Worm (Caenorhabditis elegans) whole organism, L3 larva: Measurements from ENCODE around the gene eak-3.

ENCODE experiments used
- R02D3.7 ChIP-seq: fragments of 150-350 bp; optimal IDR thresholded peaks from 2 replicates; lab custom pipeline; 2014; ENCODE audit warnings: missing biosample characterization, missing genetic modification characterization
- ZK546.5 ChIP-seq: sonication (generic microtip); optimal IDR thresholded peaks from 2 replicates; lab custom pipeline; 2017; ENCODE audit warnings: missing biosample characterization, missing genetic modification characterization
- ama-1 ChIP-seq: fragments of 150-350 bp; optimal IDR thresholded peaks from 2 replicates; lab custom pipeline; 2018
- ceh-16 ChIP-seq: sonication (generic microtip); optimal IDR thresholded peaks from 2 replicates; lab custom pipeline; 2017; ENCODE audit warnings: missing biosample characterization, missing genetic modification characterization
- ceh-28 ChIP-seq: fragments of 150-350 bp; optimal IDR thresholded peaks from 2 replicates; lab custom pipeline; 2014; ENCODE audit warnings: missing biosample characterization, missing genetic modification reagents, missing genetic modification characterization
- ceh-82 ChIP-seq: fragments of 150-350 bp; optimal IDR thresholded peaks from 2 replicates; lab custom pipeline; 2014; ENCODE audit warnings: missing biosample characterization, missing genetic modification characterization
- egl-27 ChIP-seq: sonication (generic microtip); optimal IDR thresholded peaks from 4 replicates; lab custom pipeline; 2017; ENCODE audit warnings: missing biosample characterization, missing genetic modification reagents, missing genetic modification characterization
- egl-5 ChIP-seq: fragments of 150-350 bp; optimal IDR thresholded peaks from 2 replicates; lab custom pipeline; 2017; ENCODE audit warnings: missing biosample characterization, missing genetic modification reagents, missing genetic modification characterization, inconsistent platforms
- elt-2 ChIP-seq: sonication (generic microtip); optimal IDR thresholded peaks from 2 replicates; lab custom pipeline; 2016; ENCODE audit warnings: missing genetic modification reagents, mild to moderate bottlenecking, missing genetic modification characterization, missing compliant biosample characterization
- elt-3 ChIP-seq, 3 experiments: fragments of 150-350 bp in 1 of 3; sonication (generic microtip) in 2 of 3; optimal IDR thresholded peaks; 2 replicates in 2 of 3; 4 replicates in 1 of 3; lab custom pipeline; 2014 to 2017; ENCODE audit warnings: missing biosample characterization in 3 of 3, missing genetic modification characterization in 3 of 3
- eor-1 ChIP-seq, 2 experiments: fragments of 150-350 bp; optimal IDR thresholded peaks; 2 replicates each; lab custom pipeline; 2014 to 2018; ENCODE audit warnings: missing biosample characterization in 2 of 2, missing genetic modification characterization in 2 of 2
- fkh-2 ChIP-seq: fragments of 150-350 bp; optimal IDR thresholded peaks from 2 replicates; lab custom pipeline; 2014; ENCODE audit warnings: missing biosample characterization, missing genetic modification reagents, missing genetic modification characterization
- hmg-11 ChIP-seq: sonication (generic microtip); optimal IDR thresholded peaks from 2 replicates; lab custom pipeline; 2016; ENCODE audit warnings: missing genetic modification characterization, missing compliant biosample characterization
- jun-1 ChIP-seq: fragments of 150-350 bp; optimal IDR thresholded peaks from 2 replicates; lab custom pipeline; 2014; ENCODE audit warnings: missing biosample characterization, missing genetic modification reagents, missing genetic modification characterization
- lin-15B ChIP-seq: fragments of 150-350 bp; optimal IDR thresholded peaks from 2 replicates; lab custom pipeline; 2014; ENCODE audit warnings: missing biosample characterization, missing genetic modification characterization
- lin-39 ChIP-seq: fragments of 150-350 bp; optimal IDR thresholded peaks from 2 replicates; lab custom pipeline; 2018; ENCODE audit warnings: missing biosample characterization, missing genetic modification reagents, missing genetic modification characterization
- lsy-12 ChIP-seq: sonication (generic microtip); optimal IDR thresholded peaks from 2 replicates; lab custom pipeline; 2016; ENCODE audit warnings: mild to moderate bottlenecking, missing genetic modification characterization, missing compliant biosample characterization
- mml-1 ChIP-seq: fragments of 150-350 bp; sonication (generic microtip); optimal IDR thresholded peaks from 3 replicates; lab custom pipeline; 2014; ENCODE audit warnings: missing biosample characterization, missing genetic modification characterization
- nfya-1 ChIP-seq: sonication (generic microtip); optimal IDR thresholded peaks from 2 replicates; lab custom pipeline; 2017; ENCODE audit warnings: missing genetic modification characterization, mild to moderate bottlenecking, missing compliant biosample characterization, antibody characterized with exemption, moderate library complexity; ENCODE audit not compliant: insufficient read depth
- nhr-11 ChIP-seq: fragments of 150-350 bp; optimal IDR thresholded peaks from 2 replicates; lab custom pipeline; 2014; ENCODE audit warnings: missing biosample characterization, missing genetic modification characterization
- nhr-23 ChIP-seq: fragments of 150-350 bp; optimal IDR thresholded peaks from 2 replicates; lab custom pipeline; 2014; ENCODE audit warnings: missing biosample characterization, missing genetic modification reagents, missing genetic modification characterization
- nhr-25 ChIP-seq: sonication (generic microtip); optimal IDR thresholded peaks from 2 replicates; lab custom pipeline; 2017; ENCODE audit warnings: missing biosample characterization, missing genetic modification characterization
- nhr-28 ChIP-seq: fragments of 150-350 bp; optimal IDR thresholded peaks from 2 replicates; lab custom pipeline; 2014; ENCODE audit warnings: missing biosample characterization, missing genetic modification characterization
- nhr-43 ChIP-seq: sonication (generic microtip); optimal IDR thresholded peaks from 2 replicates; lab custom pipeline; 2016; ENCODE audit warnings: mild to moderate bottlenecking, missing genetic modification characterization, missing compliant biosample characterization; ENCODE audit not compliant: poor library complexity, severe bottlenecking
- nhr-67 ChIP-seq: fragments of 150-350 bp; optimal IDR thresholded peaks from 2 replicates; lab custom pipeline; 2014; ENCODE audit warnings: missing biosample characterization, missing genetic modification characterization
- pha-4 ChIP-seq: fragments of 150-350 bp; optimal IDR thresholded peaks from 2 replicates; lab custom pipeline; 2014; ENCODE audit warnings: missing biosample characterization, missing genetic modification reagents, missing genetic modification characterization
- pqm-1 ChIP-seq: fragments of 150-350 bp; optimal IDR thresholded peaks from 2 replicates; lab custom pipeline; 2017; ENCODE audit warnings: missing biosample characterization, missing genetic modification characterization, inconsistent platforms
- sea-2 ChIP-seq: fragments of 150-350 bp; sonication (generic microtip); optimal IDR thresholded peaks from 4 replicates; lab custom pipeline; 2014; ENCODE audit warnings: missing biosample characterization, missing genetic modification reagents, missing genetic modification characterization
- skn-1 ChIP-seq: fragments of 150-350 bp; optimal IDR thresholded peaks from 2 replicates; lab custom pipeline; 2014; ENCODE audit warnings: missing biosample characterization, missing genetic modification characterization
- tbx-2 ChIP-seq: sonication (generic microtip); optimal IDR thresholded peaks from 2 replicates; lab custom pipeline; 2016; ENCODE audit warnings: mild to moderate bottlenecking, missing genetic modification characterization, missing compliant biosample characterization
- unc-62 ChIP-seq: fragments of 150-350 bp; sonication (generic microtip); optimal IDR thresholded peaks from 4 replicates; lab custom pipeline; 2014; ENCODE audit warnings: missing biosample characterization, missing genetic modification reagents, missing genetic modification characterization
- zag-1 ChIP-seq: fragments of 150-350 bp; optimal IDR thresholded peaks from 2 replicates; lab custom pipeline; 2014; ENCODE audit warnings: missing biosample characterization, missing genetic modification characterization
- ztf-4 ChIP-seq: fragments of 150-350 bp; optimal IDR thresholded peaks from 2 replicates; lab custom pipeline; 2014; ENCODE audit warnings: missing biosample characterization, missing genetic modification characterization

The eak-3 gene

DNA sequence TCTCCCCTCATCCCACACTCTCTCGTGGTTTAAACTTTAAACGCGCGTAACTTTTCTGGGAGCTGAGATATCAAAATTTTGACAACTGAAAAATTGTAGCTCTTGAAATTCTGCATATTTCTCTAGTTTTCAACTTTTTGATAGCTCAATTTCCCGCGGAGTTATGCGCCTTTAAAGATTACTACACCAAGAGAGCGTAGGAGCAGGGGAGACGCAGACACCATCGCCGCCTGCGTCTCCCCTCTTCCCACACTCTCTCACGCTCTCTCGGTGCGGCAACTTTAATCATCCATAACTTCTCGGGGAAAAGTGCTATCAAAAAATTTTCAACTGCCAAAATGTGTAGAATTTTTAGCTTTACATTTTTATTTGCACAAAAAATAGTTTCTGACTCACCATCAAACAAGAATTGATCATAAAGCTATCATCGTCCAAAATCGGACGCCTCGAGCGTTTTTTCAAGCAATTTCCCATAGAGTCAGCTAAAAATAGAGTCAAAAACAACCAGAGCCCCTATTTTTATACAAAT, at the start of gene eak-3:
TSS of gene eak-3 (minus strand) at position 479 of the 529 bp plus-strand sequence.
- TF ChIP-seq mml-1 (tag; lab: Kevin White, UChicago) (no peak), hmg-11 (tag; lab: Kevin White, UChicago) (no peak), nhr-11 (tag; lab: Kevin White, UChicago) (no peak), nhr-25 (no peak), elt-3 (tag; optimal IDR thresholded peaks at IDR 0.05; lab: Kevin White, UChicago) (no peak), ceh-16 (tag; lab: Kevin White, UChicago) (no peak), tbx-2 (tag; lab: Kevin White, UChicago) (no peak), pha-4 (tag; lab: Kevin White, UChicago) (no peak), ama-1 (lab: Kevin White, UChicago) (no peak), sea-2 (GFP tag; lab: Kevin White, UChicago) (no peak), jun-1 (tag; lab: Kevin White, UChicago) (no peak), egl-5 (tag; lab: Kevin White, UChicago) (no peak), lsy-12 (no peak), nhr-43 (tag; lab: Kevin White, UChicago) (no peak)
- TF ChIP-seq, all 47 proteins: peak for 0

DNA sequence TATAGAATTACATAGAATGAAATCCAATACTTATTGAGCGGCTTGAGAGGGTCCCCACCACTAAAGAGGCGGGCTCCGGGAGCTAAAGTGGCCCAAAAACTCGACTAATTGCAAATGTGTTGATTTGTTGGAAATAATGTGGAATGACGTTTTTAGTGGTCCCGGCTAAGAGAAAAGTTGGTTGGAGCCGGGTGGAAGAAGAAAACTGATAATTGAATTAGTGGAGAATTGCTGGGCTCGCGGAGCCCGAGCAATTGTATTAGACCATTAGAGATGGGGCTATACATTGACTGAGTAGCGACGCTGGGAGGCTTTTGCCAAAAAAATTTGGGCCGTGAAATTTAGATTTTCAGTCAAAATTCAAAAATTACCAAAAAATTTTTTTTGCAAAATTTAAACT, 49.2 kb upstream of the eak-3 start:
- TF ChIP-seq ZK546.5 (tag; lab: Kevin White, UChicago): no peak
- no peak for TF ChIP-seq eor-1 (tag; optimal IDR thresholded peaks at IDR 0.05; lab: Kevin White, UChicago)
- no peak for TF ChIP-seq skn-1
- no peak for TF ChIP-seq ceh-82

DNA sequence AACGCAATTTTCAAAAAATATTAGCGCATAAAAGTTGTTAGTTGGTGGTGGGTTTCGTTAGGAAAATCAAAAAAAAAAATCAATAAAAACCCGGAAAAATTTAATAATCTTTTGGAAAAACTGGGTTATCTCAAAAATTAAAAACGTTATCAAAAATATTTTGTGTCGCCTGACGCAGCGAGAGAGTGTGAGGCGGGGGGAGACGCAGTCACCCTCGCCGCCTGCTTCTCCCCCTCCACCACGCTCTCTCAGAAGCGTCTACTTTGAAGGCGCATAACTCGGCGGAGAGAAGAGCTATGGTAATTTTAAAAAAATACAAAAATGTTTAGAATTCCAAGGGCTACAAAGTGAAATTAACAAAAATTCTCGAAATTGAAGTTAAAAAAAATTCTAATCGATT, 48.8 kb upstream of the eak-3 start:
- TF ChIP-seq hmg-11 (tag; lab: Kevin White, UChicago) (no peak), elt-2 (tag; lab: Kevin White, UChicago) (peak; percentile 27)

DNA sequence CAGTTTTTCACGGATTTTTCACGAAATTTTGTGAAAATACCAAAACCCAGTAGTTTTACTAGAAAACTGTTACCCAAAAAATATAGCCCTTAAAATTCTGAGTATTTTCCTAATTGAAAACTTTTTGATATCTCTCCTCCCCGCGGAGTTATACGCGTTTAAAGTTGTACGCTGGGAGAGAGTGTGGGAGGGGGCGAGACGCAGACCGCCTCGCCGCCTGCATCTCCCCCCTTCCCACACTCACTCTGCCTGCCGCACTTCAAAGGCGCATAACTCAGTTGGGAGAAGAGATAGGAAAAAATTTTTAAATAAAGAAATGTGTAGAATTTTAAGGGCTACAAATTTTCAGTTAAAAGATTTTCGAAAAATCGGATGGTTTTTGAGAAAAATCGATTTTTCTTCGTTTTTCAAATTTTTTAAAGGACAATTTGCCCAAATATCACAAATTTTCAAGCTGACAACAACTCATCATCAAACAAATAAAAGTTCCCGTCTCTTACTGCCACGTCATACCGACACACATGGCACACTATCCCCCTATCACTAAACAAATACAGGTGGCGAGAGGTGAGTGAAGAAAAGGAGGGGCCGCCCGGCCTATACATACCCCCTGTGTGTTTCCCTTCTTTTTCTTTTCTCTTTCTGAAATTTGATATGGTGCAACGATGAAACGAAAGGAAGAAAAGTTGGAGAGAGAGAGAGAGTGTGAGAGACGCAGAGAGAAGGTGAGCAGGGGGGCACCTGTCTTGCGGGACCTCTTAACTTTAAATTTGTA, 47.1 kb upstream of the eak-3 start:
- TF ChIP-seq unc-62 (no peak), fkh-2 (tag; lab: Kevin White, UChicago) (no peak), jun-1 (tag; lab: Kevin White, UChicago) (peak; percentile 37), nfya-1 (no peak), zag-1 (tag; lab: Kevin White, UChicago) (no peak), lin-15B (tag; lab: Kevin White, UChicago) (no peak), mml-1 (tag; lab: Kevin White, UChicago) (no peak), pha-4 (tag; lab: Kevin White, UChicago) (peak; percentile 92), R02D3.7 (tag; lab: Kevin White, UChicago) (no peak), pqm-1 (peak; percentile 38), lin-39 (tag; lab: Kevin White, UChicago) (no peak), elt-3 (tag; optimal IDR thresholded peaks at IDR 0.05; lab: Kevin White, UChicago) (no peak), ztf-4 (tag; lab: Kevin White, UChicago) (no peak), ceh-16 (tag; lab: Kevin White, UChicago) (no peak), nhr-28 (tag; lab: Kevin White, UChicago) (no peak), eor-1 (tag; optimal IDR thresholded peaks at IDR 0.05; lab: Kevin White, UChicago) (no peak), elt-2 (tag; lab: Kevin White, UChicago) (peak; percentile 65), nhr-23 (tag; lab: Kevin White, UChicago) (no peak), nhr-67 (no peak), egl-27 (no peak), sea-2 (GFP tag; lab: Kevin White, UChicago) (no peak)

DNA sequence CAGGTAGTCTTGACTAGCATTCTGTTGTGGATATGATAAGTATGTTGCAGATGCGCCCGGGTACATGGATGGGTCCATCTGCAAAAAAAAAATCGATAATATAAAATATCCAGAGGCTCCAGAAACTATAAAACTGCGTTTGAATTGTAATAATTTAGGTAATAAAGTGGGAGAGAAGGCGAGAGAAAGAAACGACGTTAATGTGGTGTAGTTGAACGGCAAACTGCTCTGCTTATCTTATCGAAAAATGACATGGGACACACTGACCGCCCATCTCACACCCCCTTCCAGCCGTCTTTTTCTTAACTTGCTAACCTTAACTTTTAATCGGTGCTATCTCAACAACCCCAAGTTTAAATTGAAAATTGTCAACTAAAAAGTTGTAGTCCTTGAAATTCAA, 45.6 kb upstream of the eak-3 start:
- TF ChIP-seq ceh-28 (tag; lab: Kevin White, UChicago): no peak
- peak; percentile 74 for TF ChIP-seq elt-2 (tag; lab: Kevin White, UChicago)
